Worm (Caenorhabditis elegans): ENCODE measurements around the gene F40G12.7.

DNA sequence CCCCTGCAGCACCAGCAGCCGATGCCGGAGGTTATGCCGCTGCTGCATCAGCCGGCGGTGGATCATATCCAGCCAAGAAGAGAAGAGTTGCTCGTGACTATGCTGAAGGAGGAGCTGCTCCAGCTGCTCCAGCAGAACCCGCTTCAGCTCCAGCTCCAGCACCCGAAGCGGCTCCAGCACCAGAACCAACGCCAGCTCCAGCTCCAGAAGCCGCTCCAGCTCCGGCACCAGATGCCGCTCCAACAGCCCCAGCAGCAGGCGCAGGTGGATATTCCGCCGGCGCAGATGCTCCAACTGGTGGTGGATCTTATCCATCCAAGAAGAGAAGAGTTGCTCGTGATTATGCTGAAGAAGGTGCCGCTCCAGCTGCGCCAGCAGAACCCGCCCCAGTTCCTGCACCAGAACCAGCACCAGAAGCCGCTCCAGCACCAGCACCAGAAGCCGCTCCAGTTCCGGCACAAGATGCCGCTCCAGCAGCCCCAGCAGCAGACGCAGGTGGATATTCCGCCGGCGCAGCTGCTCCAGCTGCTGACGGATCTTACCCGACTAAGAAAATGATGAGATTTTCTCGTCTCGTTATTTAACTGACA, 46.5 kb downstream of the F40G12.7 start:
- TF ChIP-seq ama-1 (optimal IDR thresholded peaks at IDR 0.05), result no peak
- TF ChIP-seq ztf-16 (tag; optimal IDR thresholded peaks at IDR 0.05), result no peak
- no peak for TF ChIP-seq nhr-232 (tag; optimal IDR thresholded peaks at IDR 0.05)
- no peak for TF ChIP-seq fkh-6 (tag; optimal IDR thresholded peaks at IDR 0.05)
- TF ChIP-seq sox-4 (tag; optimal IDR thresholded peaks at IDR 0.05), result no peak
- TF ChIP-seq mec-3 (tag; optimal IDR thresholded peaks at IDR 0.05; ENCODE audit: borderline replicate concordance), result no peak
- no peak for TF ChIP-seq hlh-15 (tag; optimal IDR thresholded peaks at IDR 0.05)
- TF ChIP-seq tbx-2 (tag; optimal IDR thresholded peaks at IDR 0.05), result no peak
- TF ChIP-seq nhr-11 (tag; optimal IDR thresholded peaks at IDR 0.05), result no peak
- TF ChIP-seq pha-2 (tag; optimal IDR thresholded peaks at IDR 0.05), result no peak
- TF ChIP-seq nfya-1 (tag; optimal IDR thresholded peaks at IDR 0.05), result no peak
- TF ChIP-seq sdc-2 (tag; optimal IDR thresholded peaks at IDR 0.05), result no peak
- no peak for TF ChIP-seq elt-2 (tag; optimal IDR thresholded peaks at IDR 0.05)
- no peak for TF ChIP-seq dmd-4 (tag; optimal IDR thresholded peaks at IDR 0.05; ENCODE audit: borderline replicate concordance)
